Fruit fly (Drosophila melanogaster) Kc167 (cell line): ENCODE data around the gene SsRbeta.

Source experiments
- Myc ChIP-seq: fragments of >200 bp; optimal IDR thresholded peaks from 2 replicates; lab custom pipeline; 2017; ENCODE audit warnings: missing external identifiers
- Sin3A ChIP-seq: fragments of >200 bp; optimal IDR thresholded peaks from 2 replicates; lab custom pipeline; 2018; ENCODE audit warnings: missing external identifiers
- h ChIP-seq: fragments of >200 bp; optimal IDR thresholded peaks from 3 replicates; lab custom pipeline; 2018; ENCODE audit warnings: missing external identifiers
- insv ChIP-seq: fragments of >200 bp; optimal IDR thresholded peaks from 3 replicates; lab custom pipeline; 2018; ENCODE audit warnings: missing external identifiers
- psq ChIP-seq: fragments of >200 bp; optimal IDR thresholded peaks from 2 replicates; lab custom pipeline; 2017; ENCODE audit warnings: missing external identifiers
- ttk ChIP-seq: sonication (Bioruptor generic); optimal IDR thresholded peaks from 2 replicates; lab custom pipeline; 2017; ENCODE audit warnings: missing external identifiers

dm6 chr3L:16137779-16138178 is 8.4 kb downstream of the SsRbeta start, which contains the start of gene CG5157:
- TF ChIP-seq Sin3A (lab: Kevin White, UChicago) (no peak), h (no peak), ttk (lab: Kevin White, UChicago) (no peak), Myc (no peak), psq (lab: Kevin White, UChicago) (no peak), insv (lab: Kevin White, UChicago) (no peak)
